Fruit fly (Drosophila melanogaster): ENCODE results near the gene CG8578.

CG8578 gene

dm6 chrX:15891606-15892345 is 47.5 kb downstream of the CG8578 start, which contains the start of gene shi (continued):
- TF ChIP-seq CG4617 (GFP tag; optimal IDR thresholded peaks at IDR 0.05; ENCODE audit: borderline replicate concordance) (peak; percentile 3), CG10147 (GFP tag; optimal IDR thresholded peaks at IDR 0.05) (no peak), Dad (GFP tag; optimal IDR thresholded peaks at IDR 0.05) (peak; percentile 14), Hr3 (GFP tag; optimal IDR thresholded peaks at IDR 0.05) (no peak), CG13624 (GFP tag; optimal IDR thresholded peaks at IDR 0.05) (peak; percentile 19), grau (tag; optimal IDR thresholded peaks at IDR 0.05) (no peak), CG13287 (GFP tag; IDR thresholded peaks at IDR 0.05; ENCODE audit: partially characterized antibody) (peak; percentile 96), sisA (GFP tag; IDR thresholded peaks at IDR 0.05) (no peak), pita (GFP tag; optimal IDR thresholded peaks at IDR 0.05) (no peak), lov (optimal IDR thresholded peaks at IDR 0.05) (no peak), lov (GFP tag; IDR thresholded peaks at IDR 0.05) (no peak), Stat92E (GFP tag; optimal IDR thresholded peaks at IDR 0.05) (no peak), CG12659 (GFP tag; optimal IDR thresholded peaks at IDR 0.05) (peak; percentile 76), CG17829 (tag; optimal IDR thresholded peaks at IDR 0.05) (peak; percentile 37), Hr78 (GFP tag; optimal IDR thresholded peaks at IDR 0.05) (peak in 1 of 2 experiments; percentile 100), gcm2 (GFP tag; optimal IDR thresholded peaks at IDR 0.05) (no peak), Rfx (GFP tag; IDR thresholded peaks at IDR 0.05) (no peak; the same call in 1 of the 2 replicates), en (GFP tag; optimal IDR thresholded peaks at IDR 0.05) (no peak), CG1647 (GFP tag; optimal IDR thresholded peaks at IDR 0.05) (no peak), ftz-f1 (GFP tag; optimal IDR thresholded peaks at IDR 0.05) (peak; percentile 96), CG2116 (GFP tag; optimal IDR thresholded peaks at IDR 0.05) (peak; percentile 89), CG2129 (GFP tag; IDR thresholded peaks at IDR 0.05; ENCODE audit: partially characterized antibody) (peak; percentile 83), Nf-YB (GFP tag; optimal IDR thresholded peaks at IDR 0.05) (peak; percentile 18), dm (GFP tag; optimal IDR thresholded peaks at IDR 0.05) (peak; percentile 26), sqz (GFP tag; optimal IDR thresholded peaks at IDR 0.05) (peak; percentile 50), crp (GFP tag; optimal IDR thresholded peaks at IDR 0.05) (peak in 1 of 2 experiments; percentile 87), pho (GFP tag; optimal IDR thresholded peaks at IDR 0.05) (peak; percentile 33), CG31224 (GFP tag; IDR thresholded peaks at IDR 0.05) (no peak), CG9797 (GFP tag; optimal IDR thresholded peaks at IDR 0.05) (peak; percentile 85), caup (GFP tag; optimal IDR thresholded peaks at IDR 0.05; ENCODE audit: severe bottlenecking) (peak; percentile 51), CG8359 (GFP tag; optimal IDR thresholded peaks at IDR 0.05; ENCODE audit: borderline replicate concordance) (no peak), CG10543 (GFP tag; optimal IDR thresholded peaks at IDR 0.05) (peak; percentile 10), CG14014 (GFP tag; IDR thresholded peaks at IDR 0.05) (no peak), Hmr (GFP tag; optimal IDR thresholded peaks at IDR 0.05) (peak; percentile 45), CG30020 (tag; optimal IDR thresholded peaks at IDR 0.05) (peak; percentile 84), sens (GFP tag) (peak; percentile 88), Ets97D (GFP tag; optimal IDR thresholded peaks at IDR 0.05) (peak; percentile 69), trem (tag; optimal IDR thresholded peaks at IDR 0.05) (peak; percentile 65), onecut (GFP tag; IDR thresholded peaks at IDR 0.05) (peak; percentile 22), mirr (GFP tag; optimal IDR thresholded peaks at IDR 0.05) (peak; percentile 59), hbn (GFP tag; IDR thresholded peaks at IDR 0.05; ENCODE audit: partially characterized antibody) (peak; percentile 96), NFAT (GFP tag; IDR thresholded peaks at IDR 0.05) (no peak), Hsf (GFP tag; optimal IDR thresholded peaks at IDR 0.05) (no peak), pum (GFP tag; optimal IDR thresholded peaks at IDR 0.05) (no peak), CG11398 (GFP tag; optimal IDR thresholded peaks at IDR 0.05) (no peak), nmo (GFP tag; optimal IDR thresholded peaks at IDR 0.05) (peak; percentile 62), slp2 (GFP tag; optimal IDR thresholded peaks at IDR 0.05) (no peak), CG12391 (tag; optimal IDR thresholded peaks at IDR 0.05) (peak; percentile 50), Camta (GFP tag; optimal IDR thresholded peaks at IDR 0.05) (no peak)

Measured in whole organism, embryonic.